Worm (Caenorhabditis elegans) whole organism, L4/young adult: Measurements from ENCODE around the gene F44E5.5.

ENCODE experiments used
- W03F9.2 ChIP-seq: fragments of 150-350 bp; optimal IDR thresholded peaks from 2 replicates; lab custom pipeline; 2014; ENCODE audit warnings: missing biosample characterization, missing genetic modification characterization
- dao-5 ChIP-seq: sonication (generic microtip); optimal IDR thresholded peaks from 2 replicates; lab custom pipeline; 2016; ENCODE audit warnings: missing genotype, missing genetic modification characterization, moderate library complexity, missing compliant biosample characterization
- him-1 ChIP-seq: sonication (generic microtip); optimal IDR thresholded peaks from 2 replicates; lab custom pipeline; 2016; ENCODE audit warnings: missing genotype, missing genetic modification reagents, missing genetic modification characterization, missing compliant biosample characterization

DNA sequence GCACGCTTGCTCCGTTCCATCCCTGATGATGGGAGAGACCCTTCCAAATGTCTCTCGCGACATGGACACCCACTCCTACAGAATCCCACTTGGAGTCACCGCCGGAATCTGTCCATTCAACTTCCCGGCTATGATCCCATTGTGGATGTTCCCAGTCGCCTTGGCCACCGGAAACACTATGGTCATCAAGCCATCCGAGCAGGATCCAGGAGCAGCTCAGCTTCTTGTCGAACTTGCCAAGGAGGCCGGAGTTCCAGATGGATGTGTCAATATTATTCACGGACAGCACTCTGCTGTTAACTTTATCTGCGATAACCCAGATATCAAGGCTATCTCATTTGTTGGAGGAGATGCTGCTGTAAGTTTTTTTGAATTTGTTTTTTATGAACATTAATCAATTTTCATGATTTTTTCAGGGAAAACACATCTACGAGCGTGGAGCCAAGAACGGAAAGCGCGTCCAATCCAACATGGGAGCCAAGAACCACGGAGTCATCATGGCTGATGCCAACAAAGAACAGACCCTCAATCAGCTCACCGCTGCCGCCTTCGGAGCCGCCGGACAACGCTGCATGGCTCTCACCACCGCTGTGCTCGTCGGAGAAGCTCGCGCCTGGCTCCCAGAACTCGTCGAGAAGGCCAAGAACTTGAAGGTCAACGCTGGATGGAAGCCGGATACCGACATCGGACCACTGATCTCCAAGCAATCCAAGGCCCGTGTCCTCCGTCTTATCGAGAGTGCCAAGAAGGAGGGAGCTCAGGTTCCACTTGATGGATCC is 29.5 kb upstream of the F44E5.5 start:
- TF ChIP-seq W03F9.2 (tag; lab: Kevin White, UChicago) (no peak), him-1 (tag; lab: Kevin White, UChicago) (no peak), dao-5 (tag; lab: Kevin White, UChicago) (no peak)
